Worm (Caenorhabditis elegans): Measurements from ENCODE around the gene dolk-1.
A peak's percentile ranks its signal among the peaks of the same experiment; 100 is the strongest.

- TF ChIP-seq hlh-1 (tag; optimal IDR thresholded peaks at IDR 0.05) (peak; percentile 13), nhr-237 (tag; optimal IDR thresholded peaks at IDR 0.05) (no peak), ham-2 (GFP tag; optimal IDR thresholded peaks at IDR 0.05) (no peak), ceh-39 (tag; optimal IDR thresholded peaks at IDR 0.05) (peak; percentile 27), tbx-8 (GFP tag; optimal IDR thresholded peaks at IDR 0.05) (no peak), elt-3 (tag; optimal IDR thresholded peaks at IDR 0.05) (no peak), mep-1 (tag; optimal IDR thresholded peaks at IDR 0.05) (peak; percentile 36), nhr-12 (tag; optimal IDR thresholded peaks at IDR 0.05) (no peak), bed-3 (GFP tag; optimal IDR thresholded peaks at IDR 0.05) (no peak), unc-62 (GFP tag; optimal IDR thresholded peaks at IDR 0.05) (no peak), nhr-28 (tag; optimal IDR thresholded peaks at IDR 0.05) (no peak)
Observed at ce11 chrIII:11920187-11920785, 13.2 kb downstream of the dolk-1 start, which contains the start of the genes ccf-1 and trap-4.
